Fruit fly (Drosophila melanogaster): ENCODE data around the gene Or65b.

The Or65b gene

dm6 chr3L:6285412-6285811 is 40.0 kb upstream of the Or65b start (continued):
- TF ChIP-seq CG1621 (tag; optimal IDR thresholded peaks at IDR 0.05): peak; percentile 59
- peak; percentile 38 for TF ChIP-seq topi (GFP tag; optimal IDR thresholded peaks at IDR 0.05)
- peak; percentile 49 for TF ChIP-seq Hr4 (GFP tag; optimal IDR thresholded peaks at IDR 0.05)
- no peak for TF ChIP-seq Blimp-1 (GFP tag; optimal IDR thresholded peaks at IDR 0.05)
- TF ChIP-seq fkh (GFP tag; optimal IDR thresholded peaks at IDR 0.05): no peak
- no peak for TF ChIP-seq Sox15 (GFP tag; optimal IDR thresholded peaks at IDR 0.05)
- TF ChIP-seq Ets96B (tag; optimal IDR thresholded peaks at IDR 0.05): peak; percentile 58
- peak; percentile 67 for TF ChIP-seq CG6792 (GFP tag; optimal IDR thresholded peaks at IDR 0.05)
- peak; percentile 56 for TF ChIP-seq Sox102F (GFP tag; optimal IDR thresholded peaks at IDR 0.05)
- TF ChIP-seq Gug (GFP tag; IDR thresholded peaks at IDR 0.05): no peak
- peak; percentile 50 for TF ChIP-seq vri (GFP tag; optimal IDR thresholded peaks at IDR 0.05)

dm6 chr3L:6296611-6297010 is 28.8 kb upstream of the Or65b start:
- TF ChIP-seq Smox (GFP tag; optimal IDR thresholded peaks at IDR 0.05) (no peak), svp (GFP tag) (peak; percentile 55), Eip78C (GFP tag) (peak; percentile 2)

dm6 chr3L:6302500-6302899 is 22.9 kb upstream of the Or65b start:
- TF ChIP-seq CG3032 (tag; optimal IDR thresholded peaks at IDR 0.05) (no peak), salr (GFP tag; optimal IDR thresholded peaks at IDR 0.05) (no peak), CG11762 (GFP tag; optimal IDR thresholded peaks at IDR 0.05; ENCODE audit: insufficient read depth) (no peak), Smox (GFP tag; optimal IDR thresholded peaks at IDR 0.05) (peak; percentile 39), dac (GFP tag; optimal IDR thresholded peaks at IDR 0.05) (no peak), Eip75B (GFP tag; optimal IDR thresholded peaks at IDR 0.05) (peak; percentile 3), OdsH (GFP tag; optimal IDR thresholded peaks at IDR 0.05) (peak; percentile 8), Hr39 (GFP tag; optimal IDR thresholded peaks at IDR 0.05) (peak; percentile 22), CG31627 (GFP tag; optimal IDR thresholded peaks at IDR 0.05) (peak; percentile 21), fkh (GFP tag; optimal IDR thresholded peaks at IDR 0.05) (no peak), CG32006 (GFP tag; optimal IDR thresholded peaks at IDR 0.05) (no peak), CG8119 (GFP tag; IDR thresholded peaks at IDR 0.05) (no peak), eg (GFP tag; IDR thresholded peaks at IDR 0.05) (no peak), ss (GFP tag; optimal IDR thresholded peaks at IDR 0.05) (no peak), Blimp-1 (GFP tag; optimal IDR thresholded peaks at IDR 0.05) (no peak), dsx (GFP tag; optimal IDR thresholded peaks at IDR 0.05; ENCODE audit: poor library complexity, severe bottlenecking) (no peak), Gug (GFP tag; IDR thresholded peaks at IDR 0.05) (no peak), esn (GFP tag; optimal IDR thresholded peaks at IDR 0.05) (peak; percentile 48), CG11902 (GFP tag; optimal IDR thresholded peaks at IDR 0.05) (no peak), cyc (GFP tag; optimal IDR thresholded peaks at IDR 0.05) (peak; percentile 27), CG1621 (tag; optimal IDR thresholded peaks at IDR 0.05) (no peak), CG8319 (GFP tag; optimal IDR thresholded peaks at IDR 0.05) (no peak), CG7368 (GFP tag; optimal IDR thresholded peaks at IDR 0.05) (no peak), CG6808 (GFP tag; optimal IDR thresholded peaks at IDR 0.05) (no peak), acj6 (GFP tag; optimal IDR thresholded peaks at IDR 0.05) (peak; percentile 15), topi (GFP tag; optimal IDR thresholded peaks at IDR 0.05) (peak; percentile 35), CG3919 (GFP tag; optimal IDR thresholded peaks at IDR 0.05) (no peak), CG6163 (GFP tag; IDR thresholded peaks at IDR 0.05) (no peak), CG6792 (GFP tag; optimal IDR thresholded peaks at IDR 0.05) (no peak), Eip93F (GFP tag; optimal IDR thresholded peaks at IDR 0.05) (no peak), CG11294 (GFP tag; IDR thresholded peaks at IDR 0.05) (no peak), CG4318 (GFP tag; optimal IDR thresholded peaks at IDR 0.05) (no peak), CG10669 (GFP tag; optimal IDR thresholded peaks at IDR 0.05) (no peak), Sox15 (GFP tag; optimal IDR thresholded peaks at IDR 0.05) (no peak), fd59A (GFP tag; optimal IDR thresholded peaks at IDR 0.05) (no peak), net (GFP tag; optimal IDR thresholded peaks at IDR 0.05) (no peak), spab (GFP tag; optimal IDR thresholded peaks at IDR 0.05) (no peak), CG9139 (GFP tag; optimal IDR thresholded peaks at IDR 0.05) (no peak), svp (GFP tag) (peak; percentile 78), CG15336 (GFP tag; IDR thresholded peaks at IDR 0.05) (no peak), CG6854 (GFP tag; optimal IDR thresholded peaks at IDR 0.05) (no peak), vri (GFP tag; optimal IDR thresholded peaks at IDR 0.05) (no peak), CG34406 (GFP tag; optimal IDR thresholded peaks at IDR 0.05) (no peak)
